Fruit fly (Drosophila melanogaster) whole organism, embryonic: ENCODE results near the gene CG42272.

ENCODE experiments used
- Aef1 ChIP-seq: fragments of 200-800 bp; sonication (Bioruptor generic); IDR thresholded peaks from 3 replicates; pipeline ENCODE4 v1.3.6; 2022; ENCODE audit warnings: missing biosample characterization, missing genetic modification characterization
- Bdp1 ChIP-seq: fragments of 200-800 bp; sonication (Bioruptor generic); optimal IDR thresholded peaks from 3 replicates; lab custom pipeline; 2016; ENCODE audit warnings: missing biosample characterization, missing genetic modification characterization
- Blimp-1 ChIP-seq: fragments of 200-800 bp; sonication (Bioruptor generic); optimal IDR thresholded peaks from 3 replicates; lab custom pipeline; 2018; ENCODE audit warnings: missing biosample characterization, missing genetic modification characterization, mild to moderate bottlenecking, moderate library complexity, missing genetic modification reagents
- CG10209 ChIP-seq: fragments of 200-800 bp; sonication (Bioruptor generic); optimal IDR thresholded peaks from 3 replicates; lab custom pipeline; 2017; ENCODE audit warnings: missing biosample characterization, mild to moderate bottlenecking, missing genetic modification characterization, missing genetic modification reagents
- CG11093 ChIP-seq: fragments of 200-800 bp; sonication (Bioruptor generic); IDR thresholded peaks from 3 replicates; pipeline ENCODE4 v1.3.6; 2022; ENCODE audit warnings: missing biosample characterization, missing genetic modification characterization
- CG11696 ChIP-seq: fragments of 200-800 bp; sonication (Bioruptor generic); IDR thresholded peaks from 2 replicates; pipeline ENCODE4 v1.3.6; 2022; ENCODE audit warnings: missing biosample characterization, missing genetic modification characterization
- CG12155 ChIP-seq: fragments of 200-800 bp; sonication (Bioruptor generic); optimal IDR thresholded peaks from 3 replicates; lab custom pipeline; 2016; ENCODE audit warnings: missing biosample characterization, missing genetic modification characterization
- CG12391 ChIP-seq: fragments of 200-800 bp; sonication (Bioruptor generic); optimal IDR thresholded peaks from 3 replicates; lab custom pipeline; 2018; ENCODE audit warnings: missing biosample characterization, mild to moderate bottlenecking, missing genetic modification characterization, moderate library complexity
- CG17186 ChIP-seq: fragments of 200-800 bp; sonication (Bioruptor generic); optimal IDR thresholded peaks from 3 replicates; lab custom pipeline; 2017; ENCODE audit warnings: missing biosample characterization, missing genetic modification reagents, missing genetic modification characterization
- CG17361 ChIP-seq: fragments of 200-800 bp; sonication (Bioruptor generic); IDR thresholded peaks from 3 replicates; pipeline ENCODE4 v1.3.6; 2022; ENCODE audit warnings: missing biosample characterization, missing genetic modification characterization
- CG17568 ChIP-seq: fragments of 200-800 bp; sonication (Bioruptor generic); optimal IDR thresholded peaks from 2 replicates; lab custom pipeline; 2018; ENCODE audit warnings: missing biosample characterization, mild to moderate bottlenecking, missing genetic modification characterization, moderate library complexity
- CG2678 ChIP-seq: fragments of 200-800 bp; sonication (Bioruptor generic); optimal IDR thresholded peaks from 3 replicates; lab custom pipeline; 2019; ENCODE audit warnings: missing biosample characterization, mild to moderate bottlenecking, missing genetic modification characterization, moderate library complexity
- CG34224 ChIP-seq: fragments of 200-800 bp; sonication (Bioruptor generic); IDR thresholded peaks from 3 replicates; pipeline ENCODE4 v1.3.6; 2022; ENCODE audit warnings: missing biosample characterization, missing genetic modification characterization; ENCODE audit not compliant: partially characterized antibody
- CG5953 ChIP-seq: fragments of 200-800 bp; sonication (Bioruptor generic); IDR thresholded peaks from 2 replicates; pipeline ENCODE4 v1.3.6; 2022; ENCODE audit warnings: missing biosample characterization, missing genetic modification characterization
- CG6689 ChIP-seq: fragments of 200-800 bp; sonication (Bioruptor generic); IDR thresholded peaks from 2 replicates; pipeline ENCODE4 v1.3.6; 2022; ENCODE audit warnings: missing biosample characterization, missing genetic modification characterization
- D19A ChIP-seq: fragments of 200-800 bp; optimal IDR thresholded peaks from 3 replicates; lab custom pipeline; 2019; ENCODE audit warnings: missing biosample characterization, mild to moderate bottlenecking, missing genetic modification characterization, moderate library complexity
- D19B ChIP-seq: fragments of 200-800 bp; sonication (Bioruptor generic); optimal IDR thresholded peaks from 2 replicates; lab custom pipeline; 2017; ENCODE audit warnings: missing biosample characterization, mild to moderate bottlenecking, missing genetic modification characterization
- Deaf1 ChIP-seq: fragments of 200-800 bp; optimal IDR thresholded peaks from 3 replicates; lab custom pipeline; 2019; ENCODE audit warnings: missing biosample characterization, mild to moderate bottlenecking, missing genetic modification characterization, moderate library complexity
- Dfd ChIP-seq, 2 experiments: fragments of >200 bp; optimal IDR thresholded peaks; 2 replicates each; lab custom pipeline; 2017; ENCODE audit warnings: missing biosample characterization in 2 of 2, missing genetic modification characterization in 2 of 2
- Dip2 ChIP-seq: fragments of 200-800 bp; sonication (Bioruptor generic); IDR thresholded peaks from 2 replicates; pipeline ENCODE4 v1.3.6; 2022; ENCODE audit warnings: missing biosample characterization, missing genetic modification characterization
- GATAe ChIP-seq: fragments of 200-800 bp; sonication (Bioruptor generic); conservative IDR thresholded peaks from 2 replicates; pipeline ENCODE4 v1.3.6; 2022; ENCODE audit warnings: missing biosample characterization, missing genetic modification characterization
- H2.0 ChIP-seq: fragments of 200-800 bp; sonication (Bioruptor generic); IDR thresholded peaks from 2 replicates; pipeline ENCODE4 v1.3.6; 2022; ENCODE audit warnings: missing biosample characterization, missing genetic modification characterization
- HLHmδ ChIP-seq: fragments of 200-800 bp; sonication (Bioruptor generic); optimal IDR thresholded peaks from 2 replicates; lab custom pipeline; 2018; ENCODE audit warnings: missing biosample characterization, mild to moderate bottlenecking, missing genetic modification characterization, moderate library complexity
- Hr78 ChIP-seq, 2 experiments: fragments of 200-800 bp in 1 of 2; fragments of >200 bp in 1 of 2; sonication (Bioruptor generic) in 1 of 2; optimal IDR thresholded peaks; 2 replicates each; lab custom pipeline; 2017 to 2019; ENCODE audit warnings: missing biosample characterization in 2 of 2, missing genetic modification characterization in 2 of 2, mild to moderate bottlenecking in 1 of 2, moderate library complexity in 1 of 2
- Med ChIP-seq: fragments of 200-800 bp; sonication (Bioruptor generic); peaks from one replicate; lab custom pipeline; 2016; ENCODE audit warnings: missing biosample characterization, missing genetic modification characterization, mild to moderate bottlenecking, inconsistent platforms, moderate library complexity
- NC2β ChIP-seq: fragments of 200-800 bp; sonication (Bioruptor generic); optimal IDR thresholded peaks from 2 replicates; lab custom pipeline; 2016; ENCODE audit warnings: missing biosample characterization, missing genetic modification characterization
- NK7.1 ChIP-seq: fragments of 200-800 bp; sonication (Bioruptor generic); optimal IDR thresholded peaks from 3 replicates; lab custom pipeline; 2016; ENCODE audit warnings: missing biosample characterization, missing genetic modification characterization
- Xbp1 ChIP-seq: fragments of 200-800 bp; sonication (Bioruptor generic); optimal IDR thresholded peaks from 3 replicates; lab custom pipeline; 2016; ENCODE audit warnings: missing biosample characterization, mild to moderate bottlenecking, missing genetic modification characterization
- bab2 ChIP-seq: fragments of 200-800 bp; sonication (Bioruptor generic); optimal IDR thresholded peaks from 2 replicates; lab custom pipeline; 2016; ENCODE audit warnings: missing biosample characterization, missing genetic modification characterization
- chinmo ChIP-seq: fragments of 200-800 bp; sonication (Bioruptor generic); IDR thresholded peaks from 4 replicates; pipeline ENCODE4 v1.3.6; 2022; ENCODE audit warnings: missing biosample characterization, missing genetic modification characterization; ENCODE audit not compliant: partially characterized antibody
- chn ChIP-seq: fragments of 200-800 bp; sonication (Bioruptor generic); optimal IDR thresholded peaks from 2 replicates; lab custom pipeline; 2016; ENCODE audit warnings: missing biosample characterization, missing genetic modification characterization
- crol ChIP-seq: fragments of 200-800 bp; sonication (Bioruptor generic); IDR thresholded peaks from 2 replicates; pipeline ENCODE4 v1.3.6; 2022; ENCODE audit warnings: missing biosample characterization, missing genetic modification characterization
- dan ChIP-seq: fragments of 200-800 bp; sonication (Bioruptor generic); IDR thresholded peaks from 2 replicates; pipeline ENCODE4 v1.3.6; 2022; ENCODE audit warnings: missing biosample characterization, missing genetic modification characterization
- dpn ChIP-seq, 2 experiments: fragments of 200-800 bp; sonication (Bioruptor generic); optimal IDR thresholded peaks; 3 replicates each; lab custom pipeline; 2016; ENCODE audit warnings: missing biosample characterization in 2 of 2, missing genetic modification characterization in 2 of 2
- emc ChIP-seq: fragments of 200-800 bp; sonication (Bioruptor generic); optimal IDR thresholded peaks from 2 replicates; lab custom pipeline; 2016; ENCODE audit warnings: missing biosample characterization, missing genetic modification characterization
- hkb ChIP-seq, 2 experiments: fragments of 200-800 bp in 1 of 2; fragments of >200 bp in 1 of 2; sonication (Bioruptor generic) in 1 of 2; IDR thresholded peaks in 1 of 2; optimal IDR thresholded peaks in 1 of 2; 2 replicates each; pipeline versions ENCODE4 v1.3.6 to Lab custom; 2017 to 2022; ENCODE audit warnings: missing biosample characterization in 1 of 2, missing genetic modification characterization in 1 of 2
- insv ChIP-seq, 2 experiments: fragments of 200-800 bp; sonication (Bioruptor generic); optimal IDR thresholded peaks; 3 replicates each; lab custom pipeline; 2016 to 2018; ENCODE audit warnings: missing biosample characterization in 2 of 2, missing genetic modification characterization in 2 of 2
- jigr1 ChIP-seq: fragments of 200-800 bp; sonication (Bioruptor generic); IDR thresholded peaks from 3 replicates; pipeline ENCODE4 v1.3.6; 2022; ENCODE audit warnings: missing biosample characterization, missing genetic modification characterization
- kni ChIP-seq: fragments of 200-800 bp; sonication (Bioruptor generic); optimal IDR thresholded peaks from 3 replicates; lab custom pipeline; 2017; ENCODE audit warnings: mild to moderate bottlenecking, missing biosample characterization, missing genetic modification reagents, missing genetic modification characterization
- nmo ChIP-seq: fragments of 200-800 bp; sonication (Bioruptor generic); optimal IDR thresholded peaks from 2 replicates; lab custom pipeline; 2018; ENCODE audit warnings: missing biosample characterization, mild to moderate bottlenecking, missing genetic modification characterization, moderate library complexity
- odd ChIP-seq: fragments of 200-800 bp; sonication (Bioruptor generic); optimal IDR thresholded peaks from 2 replicates; lab custom pipeline; 2017; ENCODE audit warnings: missing biosample characterization, mild to moderate bottlenecking, missing genetic modification characterization
- psq ChIP-seq: fragments of 200-800 bp; sonication (Bioruptor generic); optimal IDR thresholded peaks from 2 replicates; lab custom pipeline; 2017; ENCODE audit warnings: missing biosample characterization, missing genetic modification characterization
- run ChIP-seq: fragments of 200-800 bp; sonication (Bioruptor generic); optimal IDR thresholded peaks from 3 replicates; lab custom pipeline; 2018; ENCODE audit warnings: missing biosample characterization, mild to moderate bottlenecking, missing genetic modification characterization
- schlank ChIP-seq: fragments of 200-800 bp; sonication (Bioruptor generic); optimal IDR thresholded peaks from 2 replicates; lab custom pipeline; 2018; ENCODE audit warnings: missing biosample characterization, mild to moderate bottlenecking, missing genetic modification characterization
- sd ChIP-seq: fragments of 200-800 bp; sonication (Bioruptor generic); optimal IDR thresholded peaks from 3 replicates; lab custom pipeline; 2018; ENCODE audit warnings: missing biosample characterization, mild to moderate bottlenecking, missing genetic modification characterization, moderate library complexity
- sens ChIP-seq: fragments of 200-800 bp; sonication (Bioruptor generic); peaks from one replicate; lab custom pipeline; 2016; ENCODE audit warnings: missing biosample characterization, missing genetic modification characterization
- sens-2 ChIP-seq: fragments of 200-800 bp; sonication (Bioruptor generic); IDR thresholded peaks from 2 replicates; pipeline ENCODE4 v1.3.6; 2022; ENCODE audit warnings: missing biosample characterization, missing genetic modification characterization
- unc-4 ChIP-seq: fragments of 200-800 bp; sonication (Bioruptor generic); IDR thresholded peaks from 2 replicates; pipeline ENCODE4 v1.3.6; 2022; ENCODE audit warnings: missing biosample characterization, missing genetic modification characterization; ENCODE audit not compliant: partially characterized antibody
- wor ChIP-seq: fragments of 200-800 bp; sonication (Bioruptor generic); IDR thresholded peaks from 2 replicates; pipeline ENCODE4 v1.3.6; 2022; ENCODE audit warnings: missing biosample characterization, missing genetic modification characterization
- yki ChIP-seq: fragments of >200 bp; optimal IDR thresholded peaks from 3 replicates; lab custom pipeline; 2018

The CG42272 gene

dm6 chr3L:5843895-5844576 is 41.2 kb downstream of the CG42272 start (continued):
- TF ChIP-seq yki (lab: Kevin White, UChicago) (no peak), Xbp1 (GFP tag; lab: Kevin White, UChicago) (no peak), CG17186 (no peak), CG10209 (GFP tag; lab: Kevin White, UChicago) (no peak), Hr78 (GFP tag; optimal IDR thresholded peaks at IDR 0.05; lab: Kevin White, UChicago) (peak in 1 of 2 experiments; percentile 9), CG6689 (GFP tag; lab: Robert Waterston, UW) (no peak), dpn (GFP tag; optimal IDR thresholded peaks at IDR 0.05; lab: Kevin White, UChicago) (no peak), NC2β (GFP tag; lab: Kevin White, UChicago) (no peak), D19B (GFP tag; lab: Kevin White, UChicago) (no peak), CG17361 (GFP tag; lab: Robert Waterston, UW) (no peak), psq (no peak), CG5953 (GFP tag; lab: Robert Waterston, UW) (no peak), nmo (GFP tag; lab: Kevin White, UChicago) (no peak), insv (GFP tag; optimal IDR thresholded peaks at IDR 0.05; lab: Kevin White, UChicago) (no peak), kni (GFP tag; lab: Kevin White, UChicago) (no peak), CG12155 (no peak), Blimp-1 (GFP tag; lab: Kevin White, UChicago) (no peak), unc-4 (GFP tag; lab: Robert Waterston, UW) (no peak), Dfd (GFP tag; optimal IDR thresholded peaks at IDR 0.05; lab: Kevin White, UChicago) (no peak), CG17568 (GFP tag; lab: Kevin White, UChicago) (no peak), Dip2 (no peak), CG2678 (no peak), chn (GFP tag; lab: Kevin White, UChicago) (no peak), Med (GFP tag; lab: Kevin White, UChicago) (peak; percentile 56), sd (peak; percentile 0), odd (GFP tag; lab: Kevin White, UChicago) (peak; percentile 3), Deaf1 (tag; lab: Kevin White, UChicago) (peak; percentile 99), CG11696 (GFP tag; lab: Robert Waterston, UW) (no peak), sens (GFP tag; lab: Kevin White, UChicago) (peak; percentile 62), hkb (optimal IDR thresholded peaks at IDR 0.05; lab: Kevin White, UChicago) (no peak), hkb (GFP tag; IDR thresholded peaks at IDR 0.05; lab: Robert Waterston, UW) (no peak), NK7.1 (GFP tag; lab: Kevin White, UChicago) (no peak), Bdp1 (no peak), CG11093 (GFP tag; lab: Robert Waterston, UW) (no peak), D19A (no peak), dan (GFP tag; lab: Robert Waterston, UW) (no peak), sens-2 (no peak), HLHmδ (no peak), crol (GFP tag; lab: Robert Waterston, UW) (peak; percentile 65), jigr1 (no peak), emc (GFP tag; lab: Kevin White, UChicago) (no peak), H2.0 (GFP tag; lab: Robert Waterston, UW) (no peak), chinmo (GFP tag; lab: Robert Waterston, UW) (peak; percentile 62; the same call in 1 of the 4 replicates), bab2 (GFP tag; lab: Kevin White, UChicago) (no peak), CG34224 (GFP tag; lab: Robert Waterston, UW) (no peak), schlank (tag; lab: Kevin White, UChicago) (no peak), Aef1 (GFP tag; lab: Robert Waterston, UW) (no peak), run (tag; lab: Kevin White, UChicago) (no peak), GATAe (GFP tag; lab: Robert Waterston, UW) (no peak), wor (GFP tag; lab: Robert Waterston, UW) (no peak), CG12391 (tag; lab: Kevin White, UChicago) (no peak)
